Worm (Caenorhabditis elegans): Measurements from ENCODE around the gene lgc-9.

DNA sequence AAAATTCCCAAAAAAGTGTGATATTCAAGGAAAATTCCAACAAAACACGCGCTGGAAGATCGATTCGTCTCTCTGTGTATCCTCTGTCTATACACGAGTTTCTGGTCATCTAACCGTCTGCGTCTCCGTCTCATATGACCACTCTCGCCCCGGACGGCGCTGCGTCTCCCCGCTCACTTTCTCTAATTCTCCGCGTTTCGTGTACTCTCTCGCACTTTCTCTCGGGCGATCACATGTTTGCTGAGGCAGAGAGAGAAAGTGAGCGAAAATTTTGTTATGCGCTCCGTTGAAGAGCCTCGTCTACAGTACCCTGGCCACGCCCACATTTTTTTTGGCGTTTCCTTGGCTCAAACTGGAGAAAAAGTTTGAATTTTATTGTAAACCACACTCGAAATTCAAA is 30.9 kb upstream of the lgc-9 start:
- TF ChIP-seq lin-39 (tag; optimal IDR thresholded peaks at IDR 0.05) (no peak), egl-27 (tag; optimal IDR thresholded peaks at IDR 0.05) (no peak), daf-8 (GFP tag; IDR thresholded peaks at IDR 0.05) (no peak)

Data from whole organism, L4 larva.